Fruit fly (Drosophila melanogaster): ENCODE results near the gene CG44227.

CG44227 gene

DNA sequence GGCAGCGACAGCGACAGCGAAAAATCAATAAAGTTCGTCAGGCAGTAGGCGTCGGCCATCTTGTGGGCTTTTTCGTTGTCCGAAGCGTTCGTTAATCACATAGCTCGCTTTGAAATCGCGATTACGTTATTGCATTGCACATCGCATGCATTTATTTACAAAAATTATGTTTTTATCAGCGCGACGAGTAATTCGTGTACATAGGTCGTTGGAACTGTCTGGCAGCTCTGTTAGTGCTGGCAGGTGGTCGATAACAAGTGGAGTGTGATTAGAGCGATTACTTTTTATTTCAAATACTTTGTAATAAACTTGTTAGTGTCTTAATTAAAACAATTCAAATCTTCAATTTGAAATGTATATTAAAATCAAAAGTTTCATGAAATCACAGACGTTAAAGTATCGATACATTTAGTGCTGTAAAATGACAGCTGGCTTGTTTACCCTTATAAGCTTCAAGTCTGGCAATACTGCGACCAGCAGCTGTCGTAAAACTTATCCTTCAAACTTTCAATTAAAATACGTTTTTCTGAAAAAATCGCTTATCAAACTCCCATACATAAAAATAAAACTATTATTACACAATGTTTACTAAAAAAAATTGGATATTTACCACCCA is 21.2 kb downstream of the CG44227 start, which contains the start of gene CG8032 (continued):
- TF ChIP-seq fd96Cb (tag; optimal IDR thresholded peaks at IDR 0.05), result no peak
- peak; percentile 54 for TF ChIP-seq Mad (GFP tag; optimal IDR thresholded peaks at IDR 0.05)
- no peak for TF ChIP-seq usp (GFP tag; optimal IDR thresholded peaks at IDR 0.05)
- TF ChIP-seq CG1024 (GFP tag; IDR thresholded peaks at IDR 0.05), result no peak
- peak; percentile 78 for TF ChIP-seq CG9215 (GFP tag; IDR thresholded peaks at IDR 0.05)
- peak in 1 of 2 experiments; percentile 38 for TF ChIP-seq bsh (GFP tag; optimal IDR thresholded peaks at IDR 0.05)
- peak; percentile 60 for TF ChIP-seq dm (GFP tag; optimal IDR thresholded peaks at IDR 0.05)
- no peak for TF ChIP-seq salm (tag; optimal IDR thresholded peaks at IDR 0.05)
- peak in 1 of 2 experiments; percentile 35 for TF ChIP-seq Hr51 (GFP tag; optimal IDR thresholded peaks at IDR 0.05)
- peak; percentile 7 for TF ChIP-seq CG13123 (GFP tag; optimal IDR thresholded peaks at IDR 0.05)
- peak; percentile 33; the same call in 1 of the 3 replicates for TF ChIP-seq Dbx (GFP tag; IDR thresholded peaks at IDR 0.05)
- TF ChIP-seq CG6854 (GFP tag; optimal IDR thresholded peaks at IDR 0.05), result no peak
- no peak for TF ChIP-seq Tbp (GFP tag; optimal IDR thresholded peaks at IDR 0.05)
- peak; percentile 0 for TF ChIP-seq Dad (GFP tag; optimal IDR thresholded peaks at IDR 0.05)
- no peak for TF ChIP-seq Poxn (GFP tag; IDR thresholded peaks at IDR 0.05)
- no peak for TF ChIP-seq ATbp (GFP tag; optimal IDR thresholded peaks at IDR 0.05)
- no peak for TF ChIP-seq CG4707 (GFP tag; optimal IDR thresholded peaks at IDR 0.05)
- TF ChIP-seq pita (GFP tag; optimal IDR thresholded peaks at IDR 0.05), result no peak
- TF ChIP-seq BtbVII (GFP tag; optimal IDR thresholded peaks at IDR 0.05), result peak; percentile 4
- peak; percentile 78 for TF ChIP-seq Dll (GFP tag; IDR thresholded peaks at IDR 0.05; ENCODE audit: partially characterized antibody)
- TF ChIP-seq NK7.1 (GFP tag; optimal IDR thresholded peaks at IDR 0.05), result no peak
- peak; percentile 9 for TF ChIP-seq nom (GFP tag; optimal IDR thresholded peaks at IDR 0.05)
- peak; percentile 18; the same call in 1 of the 2 replicates for TF ChIP-seq sob (GFP tag; IDR thresholded peaks at IDR 0.05)
- no peak for TF ChIP-seq zf30C (GFP tag; optimal IDR thresholded peaks at IDR 0.05)
- no peak; the same call in 2 of the 3 replicates for TF ChIP-seq tgo (GFP tag; IDR thresholded peaks at IDR 0.05)
- TF ChIP-seq Antp (GFP tag; optimal IDR thresholded peaks at IDR 0.05), result peak; percentile 59
- no peak for TF ChIP-seq jing (GFP tag; optimal IDR thresholded peaks at IDR 0.05)
- TF ChIP-seq CG10654 (GFP tag; optimal IDR thresholded peaks at IDR 0.05), result no peak
- TF ChIP-seq CG9817 (tag; optimal IDR thresholded peaks at IDR 0.05), result peak; percentile 31
- TF ChIP-seq CG6654 (GFP tag; optimal IDR thresholded peaks at IDR 0.05), result no peak
- peak; percentile 21 for TF ChIP-seq chn (GFP tag; optimal IDR thresholded peaks at IDR 0.05)
- peak; percentile 65 for TF ChIP-seq stwl (tag; optimal IDR thresholded peaks at IDR 0.05)
- peak; percentile 44 for TF ChIP-seq CG4820 (GFP tag; optimal IDR thresholded peaks at IDR 0.05)
- TF ChIP-seq CG33557 (GFP tag; optimal IDR thresholded peaks at IDR 0.05), result peak; percentile 32
- TF ChIP-seq Atf6 (GFP tag; IDR thresholded peaks at IDR 0.05), result peak; percentile 39; the same call in 1 of the 2 replicates
- TF ChIP-seq CG12659 (GFP tag; optimal IDR thresholded peaks at IDR 0.05), result peak; percentile 43
- peak; percentile 27 for TF ChIP-seq CG17912 (GFP tag; optimal IDR thresholded peaks at IDR 0.05)
- TF ChIP-seq stc (GFP tag; IDR thresholded peaks at IDR 0.05), result 0 out of 2 replicates have a peak, but pooled peaks have one; percentile 11
- no peak for TF ChIP-seq CG11398 (GFP tag; optimal IDR thresholded peaks at IDR 0.05)
- peak; percentile 61 for TF ChIP-seq ind (GFP tag; optimal IDR thresholded peaks at IDR 0.05)
- TF ChIP-seq CG11723 (GFP tag; optimal IDR thresholded peaks at IDR 0.05), result no peak
- 0 out of 2 replicates have a peak, but pooled peaks have one; percentile 19 for TF ChIP-seq al (GFP tag; IDR thresholded peaks at IDR 0.05)
- no peak for TF ChIP-seq CG15011 (GFP tag; optimal IDR thresholded peaks at IDR 0.05)
- TF ChIP-seq run (tag; optimal IDR thresholded peaks at IDR 0.05), result no peak
- peak; percentile 60 for TF ChIP-seq nmo (GFP tag; optimal IDR thresholded peaks at IDR 0.05)
- no peak for TF ChIP-seq CG11695 (GFP tag; IDR thresholded peaks at IDR 0.05)
- TF ChIP-seq CG13894 (tag; optimal IDR thresholded peaks at IDR 0.05), result peak; percentile 46
- no peak for TF ChIP-seq crol (GFP tag; IDR thresholded peaks at IDR 0.05)
- TF ChIP-seq CG16815 (GFP tag; optimal IDR thresholded peaks at IDR 0.05), result no peak
- no peak for TF ChIP-seq CkIIα-i1 (GFP tag; IDR thresholded peaks at IDR 0.05)
